Worm (Caenorhabditis elegans) whole organism, L4 larva: ENCODE results near the gene F28B4.4.

Source experiments
- F44E2.7 ChIP-seq: fragments of 200-800 bp; sonication (Bioruptor generic); IDR thresholded peaks from 2 replicates; pipeline ENCODE4 v2.1.2; 2022; ENCODE audit warnings: missing genetic modification characterization, missing compliant biosample characterization
- F49E8.2 ChIP-seq: sonication (generic microtip); optimal IDR thresholded peaks from 2 replicates; lab custom pipeline; 2016; ENCODE audit warnings: missing compliant biosample characterization, mild to moderate bottlenecking, missing genetic modification characterization, borderline replicate concordance
- T20F7.1 ChIP-seq: fragments of 200-800 bp; sonication (Bioruptor generic); optimal IDR thresholded peaks from 2 replicates; lab custom pipeline; 2018; ENCODE audit warnings: mild to moderate bottlenecking, missing genetic modification characterization, missing compliant biosample characterization
- Y105C5A.15 ChIP-seq: fragments of 200-800 bp; sonication (Bioruptor generic); IDR thresholded peaks from 2 replicates; pipeline ENCODE4 v1.3.6; 2022; ENCODE audit warnings: missing genetic modification characterization, missing compliant biosample characterization
- Y48G9A.11 ChIP-seq: fragments of 200-800 bp; sonication (Bioruptor generic); IDR thresholded peaks from 2 replicates; pipeline ENCODE4 v1.3.6; 2022; ENCODE audit warnings: missing genetic modification reagents, missing genetic modification characterization, missing compliant biosample characterization
- aha-1 ChIP-seq: fragments of 150-350 bp; peaks from one replicate; lab custom pipeline; 2014; ENCODE audit warnings: missing biosample characterization, missing genetic modification characterization
- ceh-20 ChIP-seq: fragments of 200-800 bp; sonication (Bioruptor generic); IDR thresholded peaks from 2 replicates; pipeline ENCODE4 v1.3.6; 2022; ENCODE audit warnings: missing genetic modification reagents, missing genetic modification characterization, missing compliant biosample characterization
- ceh-82 ChIP-seq: sonication (generic microtip); optimal IDR thresholded peaks from 2 replicates; lab custom pipeline; 2017; ENCODE audit warnings: missing biosample characterization, missing genetic modification characterization
- ces-1 ChIP-seq: fragments of 150-350 bp; sonication (generic microtip); optimal IDR thresholded peaks from 4 replicates; lab custom pipeline; 2014; ENCODE audit warnings: missing biosample characterization, missing genetic modification reagents, missing genetic modification characterization
- ctbp-1 ChIP-seq: fragments of 200-800 bp; sonication (Bioruptor generic); IDR thresholded peaks from 2 replicates; pipeline ENCODE4 v1.3.6; 2022; ENCODE audit warnings: missing genetic modification reagents, missing genetic modification characterization, missing compliant biosample characterization
- duxl-1 ChIP-seq: sonication (generic microtip); optimal IDR thresholded peaks from 2 replicates; lab custom pipeline; 2016; ENCODE audit warnings: mild to moderate bottlenecking, missing genetic modification characterization, moderate library complexity, missing compliant biosample characterization; ENCODE audit not compliant: poor library complexity
- gei-8 ChIP-seq: fragments of 200-800 bp; sonication (Bioruptor generic); optimal IDR thresholded peaks from 2 replicates; lab custom pipeline; 2018; ENCODE audit warnings: mild to moderate bottlenecking, missing genetic modification characterization, missing compliant biosample characterization
- hlh-11 ChIP-seq: fragments of 200-800 bp; sonication (Bioruptor generic); optimal IDR thresholded peaks from 2 replicates; lab custom pipeline; 2018; ENCODE audit warnings: mild to moderate bottlenecking, missing genetic modification characterization, missing compliant biosample characterization
- hmg-1.1 ChIP-seq: fragments of 200-800 bp; sonication (Bioruptor generic); IDR thresholded peaks from 2 replicates; pipeline ENCODE4 v1.3.6; 2022; ENCODE audit warnings: missing genetic modification reagents, missing genetic modification characterization, missing compliant biosample characterization
- lin-13 ChIP-seq: fragments of 150-350 bp; optimal IDR thresholded peaks from 2 replicates; lab custom pipeline; 2014; ENCODE audit warnings: missing biosample characterization, missing genetic modification reagents, missing genetic modification characterization
- lin-15B ChIP-seq: fragments of 150-350 bp; sonication (generic microtip); optimal IDR thresholded peaks from 3 replicates; lab custom pipeline; 2014; ENCODE audit warnings: missing biosample characterization, missing genetic modification characterization
- lin-29 ChIP-seq: fragments of 200-800 bp; sonication (Bioruptor generic); IDR thresholded peaks from 2 replicates; pipeline ENCODE4 v1.3.6; 2022; ENCODE audit warnings: missing genetic modification reagents, missing genetic modification characterization, missing compliant biosample characterization
- lir-3 ChIP-seq: sonication (generic microtip); optimal IDR thresholded peaks from 2 replicates; lab custom pipeline; 2016; ENCODE audit warnings: mild to moderate bottlenecking, missing genetic modification characterization, missing compliant biosample characterization
- madf-5 ChIP-seq, 2 experiments: fragments of 200-800 bp; sonication (Bioruptor generic); IDR thresholded peaks; 2 replicates each; pipeline ENCODE4 v1.3.6; 2022; ENCODE audit warnings: missing compliant biosample characterization in 2 of 2, missing genetic modification characterization in 2 of 2
- mdt-29 ChIP-seq: fragments of 200-800 bp; sonication (Bioruptor generic); IDR thresholded peaks from 2 replicates; pipeline ENCODE4 v1.3.6; 2022; ENCODE audit warnings: missing genetic modification reagents, missing genetic modification characterization, missing compliant biosample characterization
- mep-1 ChIP-seq: fragments of 150-350 bp; sonication (generic microtip); optimal IDR thresholded peaks from 3 replicates; lab custom pipeline; 2014; ENCODE audit warnings: missing biosample characterization, missing genetic modification characterization
- nhr-11 ChIP-seq: fragments of 150-350 bp; optimal IDR thresholded peaks from 2 replicates; lab custom pipeline; 2014; ENCODE audit warnings: missing biosample characterization, missing genetic modification characterization
- nhr-111 ChIP-seq: fragments of 200-800 bp; sonication (Bioruptor generic); optimal IDR thresholded peaks from 2 replicates; lab custom pipeline; 2018; ENCODE audit warnings: mild to moderate bottlenecking, missing genetic modification characterization, missing compliant biosample characterization
- pqm-1 ChIP-seq: sonication (generic microtip); optimal IDR thresholded peaks from 2 replicates; lab custom pipeline; 2017; ENCODE audit warnings: missing biosample characterization, missing genetic modification characterization
- snpc-1.2 ChIP-seq: fragments of 200-800 bp; sonication (Bioruptor generic); IDR thresholded peaks from 2 replicates; pipeline ENCODE4 v1.3.6; 2022; ENCODE audit warnings: missing genetic modification reagents, missing genetic modification characterization, missing compliant biosample characterization
- snpc-4 ChIP-seq: fragments of 150-350 bp; optimal IDR thresholded peaks from 2 replicates; lab custom pipeline; 2014; ENCODE audit warnings: missing biosample characterization, missing genetic modification characterization
- unc-39 ChIP-seq: sonication (generic microtip); optimal IDR thresholded peaks from 2 replicates; lab custom pipeline; 2017; ENCODE audit warnings: missing biosample characterization, missing genetic modification characterization
- unc-62 ChIP-seq, 3 experiments: fragments of 150-350 bp in 1 of 3; sonication (generic microtip); optimal IDR thresholded peaks in 2 of 3; peaks in 1 of 3; 1 replicate in 1 of 3; 2 replicates in 2 of 3; lab custom pipeline; 2014 to 2017; ENCODE audit warnings: missing biosample characterization in 3 of 3, missing genetic modification characterization in 3 of 3, missing genetic modification reagents in 3 of 3, missing genotype in 1 of 3
- zip-11 ChIP-seq: fragments of 200-800 bp; sonication (Bioruptor generic); IDR thresholded peaks from 2 replicates; pipeline ENCODE4 v1.3.6; 2022; ENCODE audit warnings: missing genetic modification characterization, missing compliant biosample characterization

The F28B4.4 gene

DNA sequence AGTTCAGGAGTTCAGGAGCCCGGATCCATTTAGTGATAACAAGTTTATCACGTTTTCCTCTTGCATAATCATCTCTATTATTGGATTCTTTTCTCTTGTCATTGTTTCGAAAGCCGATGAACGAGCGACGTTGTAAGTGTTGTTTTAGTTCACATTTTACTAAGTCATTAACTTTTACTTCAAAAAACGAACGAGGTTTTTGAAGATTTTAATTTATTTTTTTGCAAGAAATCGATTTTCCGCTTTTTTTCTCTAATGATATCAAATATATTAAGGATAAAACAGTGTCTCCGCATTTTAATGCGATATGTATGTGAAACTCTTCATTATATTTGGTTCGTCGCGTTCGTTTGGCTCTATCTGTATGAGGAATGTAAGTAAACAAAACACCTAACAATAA, 4.6 kb downstream of the F28B4.4 start, which contains the start of gene F28B4.1:
F28B4.1 (plus strand) TSS at position 301 of the 400 bp plus-strand sequence.
- TF ChIP-seq ceh-82 (tag; lab: Kevin White, UChicago) (no peak), unc-62 (GFP tag; optimal IDR thresholded peaks at IDR 0.05 in 1 of 2; lab: Kevin White, UChicago) (peak in 1 of 2 experiments; percentile 62), unc-62 (tag; optimal IDR thresholded peaks at IDR 0.05; lab: Kevin White, UChicago) (no peak)

DNA sequence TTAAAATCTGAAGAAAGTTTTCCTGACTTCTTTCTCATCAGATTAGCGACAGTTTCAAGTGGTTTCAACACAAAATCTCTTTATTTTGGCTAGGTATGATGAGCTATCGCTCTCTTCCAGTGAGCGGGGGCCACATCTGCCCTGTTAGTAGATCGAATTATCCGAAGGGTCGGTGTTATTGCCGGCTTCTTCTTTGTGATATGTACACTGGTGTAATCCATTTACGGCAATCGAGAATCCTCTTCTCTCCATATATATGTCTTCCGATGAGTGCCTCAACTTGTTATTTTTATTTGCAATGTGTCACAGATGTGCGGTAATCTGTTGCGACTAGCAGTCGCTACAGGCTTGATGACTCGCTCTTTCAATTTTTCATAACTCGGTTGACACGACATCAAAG, 7.1 kb downstream of the F28B4.4 start:
- TF ChIP-seq nhr-11 (tag; lab: Kevin White, UChicago) (no peak), mep-1 (tag; lab: Kevin White, UChicago) (no peak), unc-39 (tag; lab: Kevin White, UChicago) (no peak), lir-3 (tag; lab: Kevin White, UChicago) (no peak), hlh-11 (no peak), hmg-1.1 (no peak), nhr-111 (GFP tag; lab: Kevin White, UChicago) (no peak), ceh-20 (no peak), Y48G9A.11 (no peak), zip-11 (GFP tag; lab: Robert Waterston, UW) (no peak), mdt-29 (GFP tag; lab: Robert Waterston, UW) (no peak), duxl-1 (tag; lab: Kevin White, UChicago) (no peak), pqm-1 (no peak)

DNA sequence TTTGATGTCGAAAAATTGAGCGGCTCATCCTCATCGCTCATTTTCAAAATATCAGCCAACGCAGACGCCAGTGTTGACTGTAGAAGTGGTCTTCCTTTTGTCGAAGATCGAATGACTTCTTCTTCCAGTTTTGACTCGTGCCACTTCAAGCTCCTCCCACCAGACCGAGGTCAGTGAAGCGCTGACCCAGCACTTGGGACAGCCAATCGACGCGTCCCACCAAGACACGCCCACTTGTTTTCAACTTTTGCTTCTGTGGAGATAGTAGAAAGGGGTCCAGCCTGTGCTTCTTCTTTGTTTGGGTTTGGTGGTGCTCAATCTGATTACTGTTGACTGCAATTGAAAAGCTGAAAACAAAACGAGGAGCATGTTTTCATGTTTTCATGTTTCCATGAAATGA, 10.2 kb downstream of the F28B4.4 start, which contains the start of gene fax-1:
fax-1 (minus strand) TSS at position 101 of the 400 bp plus-strand sequence.
- no peak for TF ChIP-seq lin-13 (GFP tag; lab: Kevin White, UChicago)
- no peak for TF ChIP-seq T20F7.1 (GFP tag; lab: Kevin White, UChicago)
- TF ChIP-seq gei-8 (GFP tag; lab: Kevin White, UChicago) = no peak
- TF ChIP-seq F49E8.2 = no peak
- TF ChIP-seq Y48G9A.11 = no peak
- TF ChIP-seq lin-15B = no peak
- no peak for TF ChIP-seq snpc-4 (tag; lab: Kevin White, UChicago)
- TF ChIP-seq madf-5 (GFP tag; IDR thresholded peaks at IDR 0.05; lab: Robert Waterston, UW) = no peak
- no peak for TF ChIP-seq unc-62 (GFP tag; optimal IDR thresholded peaks at IDR 0.05 in 1 of 2; lab: Kevin White, UChicago)
- no peak for TF ChIP-seq unc-62 (tag; optimal IDR thresholded peaks at IDR 0.05; lab: Kevin White, UChicago)
- TF ChIP-seq aha-1 (tag; lab: Kevin White, UChicago) = no peak
- no peak for TF ChIP-seq Y105C5A.15 (GFP tag; lab: Robert Waterston, UW)
- TF ChIP-seq lin-29 = no peak

DNA sequence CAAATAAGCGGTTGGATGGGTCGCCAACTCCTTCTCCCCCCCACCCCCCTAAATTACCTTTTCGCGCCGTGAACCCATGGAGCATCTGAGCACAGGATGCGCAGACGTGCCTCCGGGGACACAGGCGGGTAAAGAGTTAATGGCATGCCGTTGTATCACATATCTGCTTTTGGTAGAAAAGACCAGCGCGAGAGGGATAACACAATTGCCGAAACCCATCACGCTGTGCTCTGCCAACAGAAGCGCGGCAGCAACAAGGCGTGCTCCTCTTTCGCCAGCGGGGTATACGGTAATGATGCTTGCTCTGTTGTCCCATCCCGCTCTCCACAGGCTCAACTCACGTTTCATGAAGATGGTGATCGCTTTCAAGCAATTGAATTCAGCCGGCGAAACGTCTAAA, 12.1 kb downstream of the F28B4.4 start:
- TF ChIP-seq aha-1 (tag; lab: Kevin White, UChicago) (peak; percentile 69), zip-11 (GFP tag; lab: Robert Waterston, UW) (no peak), F44E2.7 (no peak)

DNA sequence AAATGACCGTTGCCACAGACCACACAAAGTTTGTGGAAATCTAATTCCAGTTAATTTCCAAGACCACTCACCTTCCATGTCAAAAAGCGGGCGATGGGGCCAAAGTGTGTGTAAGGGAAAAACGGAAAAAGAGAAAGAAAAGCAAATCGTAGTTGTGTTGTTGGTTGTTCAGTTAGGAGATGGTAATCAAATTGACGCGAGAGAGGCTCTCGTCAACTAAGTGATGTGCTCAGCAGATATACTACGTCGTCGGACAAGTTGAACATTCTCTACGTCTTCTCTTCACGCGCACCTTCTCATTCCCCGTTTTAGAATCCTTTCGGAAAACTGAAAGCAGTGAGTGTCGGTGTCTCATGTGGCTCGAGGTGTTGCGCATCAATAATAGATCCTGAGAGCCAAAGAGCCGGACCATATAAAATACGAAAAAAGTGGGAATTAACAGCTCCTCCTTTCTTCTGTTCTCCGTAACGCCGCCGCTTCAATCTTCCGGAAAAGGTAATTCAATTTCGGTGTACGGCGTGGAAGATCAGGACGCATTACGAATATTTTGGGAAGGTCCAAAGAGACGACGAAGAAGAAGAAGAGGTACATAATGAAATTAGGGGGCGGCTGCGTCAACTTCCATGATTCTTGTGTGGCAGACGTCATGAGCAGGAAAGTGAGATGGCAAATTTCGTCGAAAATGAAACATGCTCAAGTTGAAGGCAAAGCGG, 17.9 kb downstream of the F28B4.4 start:
- TF ChIP-seq ces-1 (GFP tag; lab: Kevin White, UChicago) (peak; percentile 46), snpc-1.2 (GFP tag; lab: Robert Waterston, UW) (no peak), unc-62 (GFP tag; optimal IDR thresholded peaks at IDR 0.05 in 1 of 2; lab: Kevin White, UChicago) (peak in 1 of 2 experiments; percentile 30), unc-62 (tag; optimal IDR thresholded peaks at IDR 0.05; lab: Kevin White, UChicago) (no peak), ctbp-1 (GFP tag; lab: Robert Waterston, UW) (0 out of 2 replicates have a peak, but pooled peaks have one; percentile 11)
- TF ChIP-seq, all 104 proteins: peak for 3

DNA sequence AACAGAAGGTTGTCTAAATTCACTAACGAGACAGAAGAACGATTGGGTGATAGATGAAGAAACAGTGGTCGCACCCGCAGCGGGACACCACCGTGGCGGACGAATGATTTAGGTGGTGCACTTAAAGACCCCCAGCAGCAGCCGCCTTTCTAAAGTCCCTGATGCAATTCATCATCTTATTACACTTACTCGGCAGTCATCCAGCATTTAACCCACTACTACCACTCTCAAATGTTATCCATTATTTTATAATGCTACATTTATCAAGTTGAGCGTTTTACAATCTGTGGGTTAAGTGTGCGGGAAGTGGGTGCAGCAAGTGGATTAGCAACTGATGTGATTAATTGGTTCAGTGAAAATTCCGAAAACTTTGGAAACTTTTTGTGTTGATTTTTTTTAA, 19.2 kb downstream of the F28B4.4 start:
- TF ChIP-seq lir-3 (tag; lab: Kevin White, UChicago) (no peak), unc-62 (GFP tag; optimal IDR thresholded peaks at IDR 0.05 in 1 of 2; lab: Kevin White, UChicago) (peak in 1 of 2 experiments; percentile 9), unc-62 (tag; optimal IDR thresholded peaks at IDR 0.05; lab: Kevin White, UChicago) (no peak)
